Worm (Caenorhabditis elegans): ENCODE results near the gene tkt-1.

Gene tkt-1

DNA sequence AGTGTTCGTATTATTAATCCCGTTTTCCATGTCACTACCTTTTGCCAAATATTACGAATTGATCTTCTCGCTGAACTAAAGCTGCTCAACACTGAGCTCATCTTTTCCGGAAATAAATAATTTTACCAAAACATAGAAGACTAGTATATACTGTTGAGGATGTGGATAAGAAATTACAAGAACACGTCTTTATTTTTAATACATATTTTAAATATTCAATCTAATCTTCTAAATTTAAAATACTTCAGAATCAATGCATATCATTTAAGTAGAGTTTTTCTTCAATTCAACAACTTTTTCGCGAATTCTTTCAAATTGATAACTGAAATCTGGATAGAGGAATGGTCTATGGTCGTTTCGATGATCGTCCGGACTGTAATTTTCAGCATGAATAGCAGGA is 28.6 kb upstream of the tkt-1 start, which contains the start of gene abt-1:
Gene abt-1 (minus strand): TSS at position 101 of the 400 bp plus-strand sequence.
- TF ChIP-seq ceh-31 (tag; optimal IDR thresholded peaks at IDR 0.05) (no peak), mec-3 (tag; optimal IDR thresholded peaks at IDR 0.05; ENCODE audit: borderline replicate concordance) (no peak), fkh-10 (GFP tag; optimal IDR thresholded peaks at IDR 0.05) (no peak), C38D4.7 (GFP tag; optimal IDR thresholded peaks at IDR 0.05) (no peak), unc-55 (GFP tag; optimal IDR thresholded peaks at IDR 0.05) (no peak), ceh-19 (GFP tag; optimal IDR thresholded peaks at IDR 0.05) (no peak), fax-1 (tag; optimal IDR thresholded peaks at IDR 0.05) (no peak), che-1 (tag; optimal IDR thresholded peaks at IDR 0.05) (no peak), hlh-13 (GFP tag; optimal IDR thresholded peaks at IDR 0.05) (no peak), elt-4 (tag; optimal IDR thresholded peaks at IDR 0.05) (no peak)

DNA sequence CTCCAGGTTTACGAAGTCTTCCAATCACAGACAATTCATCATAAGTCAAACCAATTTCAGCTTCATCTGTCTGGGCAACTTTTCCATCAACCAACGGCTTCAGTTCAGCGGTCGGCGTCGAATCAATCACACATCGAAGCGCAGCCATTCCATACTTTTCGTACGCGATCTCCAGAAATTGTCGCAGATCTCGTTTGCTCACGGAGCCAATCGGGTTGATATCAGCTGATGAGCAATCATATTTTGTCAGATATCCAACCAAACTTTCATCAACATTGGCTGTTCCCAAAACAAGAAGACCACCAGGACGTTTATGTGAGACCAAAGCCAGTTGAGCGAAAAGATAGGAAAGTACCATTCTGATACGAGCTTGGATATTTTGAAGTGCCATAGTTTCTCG is 28.0 kb upstream of the tkt-1 start:
- TF ChIP-seq pqm-1 (tag; optimal IDR thresholded peaks at IDR 0.05): no peak
- no peak for TF ChIP-seq C08G9.2 (tag; optimal IDR thresholded peaks at IDR 0.05)
- no peak for TF ChIP-seq ceh-45 (GFP tag; IDR thresholded peaks at IDR 0.05)
- no peak for TF ChIP-seq sdc-2 (tag; optimal IDR thresholded peaks at IDR 0.05)
- no peak for TF ChIP-seq unc-55 (GFP tag; optimal IDR thresholded peaks at IDR 0.05)
- no peak for TF ChIP-seq fkh-6 (tag; optimal IDR thresholded peaks at IDR 0.05)
- TF ChIP-seq zip-5 (tag; optimal IDR thresholded peaks at IDR 0.05): no peak
- TF ChIP-seq lim-6 (tag; optimal IDR thresholded peaks at IDR 0.05): no peak
- no peak for TF ChIP-seq ets-4 (tag; optimal IDR thresholded peaks at IDR 0.05)
- no peak for TF ChIP-seq hlh-8 (tag; optimal IDR thresholded peaks at IDR 0.05)
- TF ChIP-seq che-1 (tag; optimal IDR thresholded peaks at IDR 0.05): no peak
- TF ChIP-seq sox-4 (tag; optimal IDR thresholded peaks at IDR 0.05): no peak
- no peak for TF ChIP-seq C38D4.7 (GFP tag; optimal IDR thresholded peaks at IDR 0.05)
- no peak for TF ChIP-seq ceh-31 (tag; optimal IDR thresholded peaks at IDR 0.05)
- TF ChIP-seq pax-1 (tag; optimal IDR thresholded peaks at IDR 0.05): no peak
- no peak for TF ChIP-seq fax-1 (tag; optimal IDR thresholded peaks at IDR 0.05)
- no peak for TF ChIP-seq odd-2 (tag; optimal IDR thresholded peaks at IDR 0.05)

DNA sequence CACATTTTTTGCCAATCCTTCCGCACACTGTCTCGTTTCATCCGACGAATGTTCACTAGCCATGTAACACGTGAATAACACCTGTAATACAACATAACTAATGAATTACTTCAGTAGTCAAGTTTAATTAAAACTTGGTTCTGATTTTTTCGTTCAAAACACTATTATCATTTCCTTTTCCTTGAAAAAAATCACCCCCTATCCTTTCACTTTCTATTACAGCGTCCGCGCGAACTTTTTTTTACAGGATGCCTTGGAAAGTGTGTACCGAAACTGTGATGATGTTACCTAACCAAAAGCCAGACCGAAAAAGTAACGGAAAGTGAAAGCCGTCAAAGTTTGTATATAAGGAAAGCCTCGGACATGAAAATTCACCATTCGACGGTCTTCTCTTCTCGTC is 27.3 kb upstream of the tkt-1 start, which contains the start of gene col-124:
Gene col-124 (plus strand): TSS at position 374 of the 400 bp plus-strand sequence.
- no peak for TF ChIP-seq ceh-14 (tag; optimal IDR thresholded peaks at IDR 0.05)
- TF ChIP-seq unc-3 (GFP tag; conservative IDR thresholded peaks at IDR 0.05): no peak
- no peak for TF ChIP-seq unc-3 (tag; optimal IDR thresholded peaks at IDR 0.05)
- TF ChIP-seq hlh-8 (tag; optimal IDR thresholded peaks at IDR 0.05): no peak
- no peak for TF ChIP-seq sox-4 (tag; optimal IDR thresholded peaks at IDR 0.05)
- TF ChIP-seq fax-1 (tag; optimal IDR thresholded peaks at IDR 0.05): no peak
- TF ChIP-seq ceh-34 (tag; optimal IDR thresholded peaks at IDR 0.05): no peak
- TF ChIP-seq ceh-18 (tag; optimal IDR thresholded peaks at IDR 0.05): no peak
- no peak for TF ChIP-seq tbx-7 (tag; optimal IDR thresholded peaks at IDR 0.05)
- no peak for TF ChIP-seq dve-1 (tag; optimal IDR thresholded peaks at IDR 0.05)
- TF ChIP-seq sdc-2 (tag; optimal IDR thresholded peaks at IDR 0.05): no peak
- TF ChIP-seq hlh-6 (tag; optimal IDR thresholded peaks at IDR 0.05): no peak
- no peak for TF ChIP-seq tbx-2 (tag; optimal IDR thresholded peaks at IDR 0.05)
- no peak for TF ChIP-seq nhr-232 (tag; optimal IDR thresholded peaks at IDR 0.05)
- TF ChIP-seq nhr-11 (tag; optimal IDR thresholded peaks at IDR 0.05): no peak
- no peak for TF ChIP-seq lin-11 (tag; optimal IDR thresholded peaks at IDR 0.05)
- no peak for TF ChIP-seq Y22D7AL.16 (tag; optimal IDR thresholded peaks at IDR 0.05)
- no peak for TF ChIP-seq dmd-4 (tag; optimal IDR thresholded peaks at IDR 0.05; ENCODE audit: borderline replicate concordance)
- TF ChIP-seq syd-9 (tag; optimal IDR thresholded peaks at IDR 0.05): no peak
- TF ChIP-seq ceh-48 (tag; optimal IDR thresholded peaks at IDR 0.05): no peak
